Fruit fly (Drosophila melanogaster) whole organism, embryonic: ENCODE results near the gene CG7878.
A peak's percentile ranks its signal among the peaks of the same experiment; 100 is the strongest.

Source experiments
- Bgb ChIP-seq: fragments of 200-800 bp; sonication (Bioruptor generic); IDR thresholded peaks from 2 replicates; pipeline ENCODE4 v1.3.6; 2022; ENCODE audit warnings: missing biosample characterization, missing genetic modification characterization; ENCODE audit not compliant: partially characterized antibody
- CG10654 ChIP-seq: fragments of 200-800 bp; sonication (Bioruptor generic); optimal IDR thresholded peaks from 2 replicates; lab custom pipeline; 2016; ENCODE audit warnings: missing biosample characterization, missing genetic modification characterization
- CG11723 ChIP-seq: fragments of 200-800 bp; sonication (Bioruptor generic); optimal IDR thresholded peaks from 2 replicates; lab custom pipeline; 2017; ENCODE audit warnings: missing biosample characterization, mild to moderate bottlenecking, missing genetic modification characterization
- CG12071 ChIP-seq: fragments of 200-800 bp; sonication (Bioruptor generic); optimal IDR thresholded peaks from 3 replicates; lab custom pipeline; 2018; ENCODE audit warnings: missing biosample characterization, mild to moderate bottlenecking, missing genetic modification characterization
- CG12299 ChIP-seq: fragments of 200-800 bp; sonication (Bioruptor generic); optimal IDR thresholded peaks from 2 replicates; lab custom pipeline; 2018; ENCODE audit warnings: missing biosample characterization, mild to moderate bottlenecking, missing genetic modification characterization
- CG13123 ChIP-seq: fragments of 200-800 bp; sonication (Bioruptor generic); optimal IDR thresholded peaks from 2 replicates; lab custom pipeline; 2016; ENCODE audit warnings: missing biosample characterization, missing genetic modification characterization
- CG18011 ChIP-seq: fragments of 200-800 bp; sonication (Bioruptor generic); optimal IDR thresholded peaks from 2 replicates; lab custom pipeline; 2017; ENCODE audit warnings: missing biosample characterization, missing genetic modification characterization, mild to moderate bottlenecking, moderate library complexity, missing genotype
- CG2678 ChIP-seq: fragments of 200-800 bp; sonication (Bioruptor generic); optimal IDR thresholded peaks from 3 replicates; lab custom pipeline; 2019; ENCODE audit warnings: missing biosample characterization, mild to moderate bottlenecking, missing genetic modification characterization, moderate library complexity
- CG3065 ChIP-seq: fragments of 200-800 bp; sonication (Bioruptor generic); optimal IDR thresholded peaks from 2 replicates; lab custom pipeline; 2016; ENCODE audit warnings: missing biosample characterization, missing genetic modification characterization
- CG31388 ChIP-seq: fragments of 200-800 bp; sonication (Bioruptor generic); optimal IDR thresholded peaks from 2 replicates; lab custom pipeline; 2016; ENCODE audit warnings: missing biosample characterization, missing genetic modification characterization
- CG32772 ChIP-seq: fragments of 200-800 bp; sonication (Bioruptor generic); IDR thresholded peaks from 2 replicates; pipeline ENCODE4 v1.3.6; 2022; ENCODE audit warnings: missing biosample characterization, missing genetic modification characterization
- CG33213 ChIP-seq: fragments of 200-800 bp; sonication (Bioruptor generic); optimal IDR thresholded peaks from 3 replicates; lab custom pipeline; 2016; ENCODE audit warnings: missing biosample characterization, missing genetic modification characterization
- CG34224 ChIP-seq: fragments of 200-800 bp; sonication (Bioruptor generic); IDR thresholded peaks from 3 replicates; pipeline ENCODE4 v1.3.6; 2022; ENCODE audit warnings: missing biosample characterization, missing genetic modification characterization; ENCODE audit not compliant: partially characterized antibody
- CG34422 ChIP-seq: fragments of 200-800 bp; sonication (Bioruptor generic); IDR thresholded peaks from 3 replicates; pipeline ENCODE4 v1.3.6; 2022; ENCODE audit warnings: missing biosample characterization, missing genetic modification characterization
- CG9215 ChIP-seq: fragments of 200-800 bp; sonication (Bioruptor generic); IDR thresholded peaks from 2 replicates; pipeline ENCODE4 v1.3.6; 2022; ENCODE audit warnings: missing biosample characterization, missing genetic modification characterization
- CkIIα-i1 ChIP-seq: fragments of 200-800 bp; sonication (Bioruptor generic); IDR thresholded peaks from 2 replicates; pipeline ENCODE4 v1.3.6; 2022; ENCODE audit warnings: missing biosample characterization, missing genetic modification characterization
- Drgx ChIP-seq: fragments of 200-800 bp; sonication (Bioruptor generic); IDR thresholded peaks from 2 replicates; pipeline ENCODE4 v1.3.6; 2022; ENCODE audit warnings: missing biosample characterization, missing genetic modification characterization
- GATAe ChIP-seq: fragments of 200-800 bp; sonication (Bioruptor generic); conservative IDR thresholded peaks from 2 replicates; pipeline ENCODE4 v1.3.6; 2022; ENCODE audit warnings: missing biosample characterization, missing genetic modification characterization
- Gsc ChIP-seq: fragments of 200-800 bp; sonication (Bioruptor generic); IDR thresholded peaks from 2 replicates; pipeline ENCODE4 v1.3.6; 2022; ENCODE audit warnings: missing biosample characterization, missing genetic modification characterization
- Kr ChIP-seq: fragments of 200-800 bp; sonication (Bioruptor generic); optimal IDR thresholded peaks from 2 replicates; lab custom pipeline; 2017; ENCODE audit warnings: missing biosample characterization, mild to moderate bottlenecking, missing genetic modification characterization
- Lim3 ChIP-seq: fragments of 200-800 bp; sonication (Bioruptor generic); IDR thresholded peaks from 2 replicates; pipeline ENCODE4 v1.3.6; 2022; ENCODE audit warnings: missing biosample characterization, missing genetic modification characterization
- MBD-R2 ChIP-seq: fragments of 200-800 bp; sonication (Bioruptor generic); IDR thresholded peaks from 2 replicates; pipeline ENCODE4 v1.3.6; 2022; ENCODE audit warnings: missing biosample characterization, missing genetic modification characterization
- Meics ChIP-seq: fragments of 200-800 bp; sonication (Bioruptor generic); optimal IDR thresholded peaks from 2 replicates; lab custom pipeline; 2017; ENCODE audit warnings: missing biosample characterization, mild to moderate bottlenecking, missing genetic modification characterization
- Oaz ChIP-seq: fragments of 200-800 bp; sonication (Bioruptor generic); IDR thresholded peaks from 2 replicates; pipeline ENCODE4 v1.3.6; 2022; ENCODE audit warnings: missing biosample characterization, missing genetic modification characterization
- Sox102F ChIP-seq: fragments of 200-800 bp; sonication (Bioruptor generic); optimal IDR thresholded peaks from 2 replicates; lab custom pipeline; 2018; ENCODE audit warnings: missing biosample characterization, mild to moderate bottlenecking, missing genetic modification characterization, moderate library complexity
- TFAM ChIP-seq: fragments of 200-800 bp; sonication (Bioruptor generic); optimal IDR thresholded peaks from 2 replicates; lab custom pipeline; 2017; ENCODE audit warnings: missing biosample characterization, missing genetic modification characterization, inconsistent platforms
- YL-1 ChIP-seq: fragments of 200-800 bp; sonication (Bioruptor generic); optimal IDR thresholded peaks from 3 replicates; lab custom pipeline; 2017; ENCODE audit warnings: missing biosample characterization, mild to moderate bottlenecking, missing genetic modification characterization
- ab ChIP-seq: fragments of 200-800 bp; sonication (Bioruptor generic); optimal IDR thresholded peaks from 2 replicates; lab custom pipeline; 2016; ENCODE audit warnings: missing biosample characterization, missing genetic modification characterization
- al ChIP-seq: fragments of 200-800 bp; sonication (Bioruptor generic); IDR thresholded peaks from 2 replicates; pipeline ENCODE4 v1.3.6; 2022; ENCODE audit warnings: missing biosample characterization, missing genetic modification characterization
- amos ChIP-seq: fragments of 200-800 bp; sonication (Bioruptor generic); IDR thresholded peaks from 2 replicates; pipeline ENCODE4 v1.3.6; 2022; ENCODE audit warnings: missing biosample characterization, missing genetic modification characterization; ENCODE audit not compliant: partially characterized antibody
- ara ChIP-seq: fragments of 200-800 bp; sonication (Bioruptor generic); IDR thresholded peaks from 2 replicates; pipeline ENCODE4 v1.3.6; 2022; ENCODE audit warnings: missing biosample characterization, missing genetic modification characterization
- ato ChIP-seq: fragments of 200-800 bp; sonication (Bioruptor generic); IDR thresholded peaks from 2 replicates; pipeline ENCODE4 v1.3.6; 2022; ENCODE audit warnings: missing biosample characterization, missing genetic modification characterization; ENCODE audit not compliant: partially characterized antibody
- bowl ChIP-seq: fragments of 200-800 bp; sonication (Bioruptor generic); IDR thresholded peaks from 2 replicates; pipeline ENCODE4 v1.3.6; 2022; ENCODE audit warnings: missing biosample characterization, missing genetic modification characterization
- chn ChIP-seq: fragments of 200-800 bp; sonication (Bioruptor generic); optimal IDR thresholded peaks from 2 replicates; lab custom pipeline; 2016; ENCODE audit warnings: missing biosample characterization, missing genetic modification characterization
- dati ChIP-seq: fragments of 200-800 bp; sonication (Bioruptor generic); IDR thresholded peaks from 2 replicates; pipeline ENCODE4 v1.3.6; 2022; ENCODE audit warnings: missing biosample characterization, missing genetic modification characterization
- disco-r ChIP-seq: fragments of 200-800 bp; sonication (Bioruptor generic); optimal IDR thresholded peaks from 2 replicates; lab custom pipeline; 2016; ENCODE audit warnings: missing biosample characterization, missing genetic modification characterization
- grn ChIP-seq: fragments of 200-800 bp; sonication (Bioruptor generic); optimal IDR thresholded peaks from 3 replicates; lab custom pipeline; 2017; ENCODE audit warnings: missing biosample characterization, missing genetic modification characterization
- ind ChIP-seq: fragments of 200-800 bp; sonication (Bioruptor generic); optimal IDR thresholded peaks from 3 replicates; lab custom pipeline; 2016; ENCODE audit warnings: missing biosample characterization, missing genetic modification characterization
- nau ChIP-seq: fragments of 200-800 bp; sonication (Bioruptor generic); optimal IDR thresholded peaks from 3 replicates; lab custom pipeline; 2017; ENCODE audit warnings: missing biosample characterization, mild to moderate bottlenecking, missing genetic modification characterization, missing genetic modification reagents
- pan ChIP-seq, 4 experiments: fragments of >200 bp in 3 of 4; fragments of 200-800 bp in 1 of 4; sonication (Bioruptor generic) in 1 of 4; optimal IDR thresholded peaks in 3 of 4; IDR thresholded peaks in 1 of 4; 2 replicates each; pipeline versions ENCODE4 v1.3.6 to Lab custom; 2017 to 2022; ENCODE audit warnings: missing biosample characterization in 2 of 4, missing genetic modification characterization in 2 of 4, mixed read lengths in 1 of 4
- prd ChIP-seq, 3 experiments: fragments of >200 bp in 2 of 3; fragments of 200-800 bp in 1 of 3; sonication (Bioruptor generic) in 1 of 3; optimal IDR thresholded peaks in 2 of 3; IDR thresholded peaks in 1 of 3; 2 replicates in 2 of 3; 3 replicates in 1 of 3; pipeline versions ENCODE4 v1.3.6 to Lab custom; 2017 to 2022; ENCODE audit warnings: missing biosample characterization in 1 of 3, missing genetic modification characterization in 1 of 3
- pros ChIP-seq: fragments of 200-800 bp; sonication (Bioruptor generic); optimal IDR thresholded peaks from 3 replicates; lab custom pipeline; 2019; ENCODE audit warnings: missing biosample characterization, mild to moderate bottlenecking, missing genetic modification characterization, moderate library complexity
- row ChIP-seq: fragments of 200-800 bp; sonication (Bioruptor generic); IDR thresholded peaks from 3 replicates; pipeline ENCODE4 v1.3.6; 2022; ENCODE audit warnings: missing biosample characterization, missing genetic modification characterization
- run ChIP-seq: fragments of 200-800 bp; sonication (Bioruptor generic); optimal IDR thresholded peaks from 3 replicates; lab custom pipeline; 2018; ENCODE audit warnings: missing biosample characterization, mild to moderate bottlenecking, missing genetic modification characterization
- salm ChIP-seq: fragments of 200-800 bp; sonication (Bioruptor generic); optimal IDR thresholded peaks from 2 replicates; lab custom pipeline; 2018; ENCODE audit warnings: missing biosample characterization, mild to moderate bottlenecking, missing genetic modification characterization
- sisA ChIP-seq: fragments of 200-800 bp; sonication (Bioruptor generic); IDR thresholded peaks from 2 replicates; pipeline ENCODE4 v1.3.6; 2022; ENCODE audit warnings: missing biosample characterization, missing genetic modification characterization
- slbo ChIP-seq: fragments of 200-800 bp; sonication (Bioruptor generic); IDR thresholded peaks from 2 replicates; pipeline ENCODE4 v1.3.6; 2022; ENCODE audit warnings: missing biosample characterization, missing genetic modification characterization
- sug ChIP-seq: fragments of 200-800 bp; optimal IDR thresholded peaks from 2 replicates; lab custom pipeline; 2019; ENCODE audit warnings: missing biosample characterization, mild to moderate bottlenecking, missing genetic modification characterization, moderate library complexity

CG7878 gene

dm6 chr3R:8126316-8127150 is 4.0 kb downstream of the CG7878 start, which contains the start of the genes CG9667 and Arl8 (continued):
- TF ChIP-seq CG12071 (GFP tag; lab: Kevin White, UChicago) = no peak
- TF ChIP-seq CG31388 (GFP tag; lab: Kevin White, UChicago) = peak; percentile 26
- TF ChIP-seq ara (GFP tag; lab: Robert Waterston, UW) = no peak
- TF ChIP-seq slbo = peak; percentile 88
- peak; percentile 49 for TF ChIP-seq CG13123 (GFP tag; lab: Kevin White, UChicago)
- TF ChIP-seq Gsc (GFP tag; lab: Robert Waterston, UW) = no peak
- peak; percentile 72 for TF ChIP-seq CG2678 (tag; lab: Kevin White, UChicago)
- TF ChIP-seq Oaz (GFP tag; lab: Robert Waterston, UW) = no peak; the same call in 1 of the 2 replicates
- no peak for TF ChIP-seq pros (GFP tag; lab: Kevin White, UChicago)
- TF ChIP-seq CG10654 (GFP tag; lab: Kevin White, UChicago) = peak; percentile 66
- TF ChIP-seq Meics (GFP tag; lab: Kevin White, UChicago) = peak; percentile 67
- peak; percentile 77 for TF ChIP-seq ind (GFP tag; lab: Kevin White, UChicago)
- no peak for TF ChIP-seq salm (tag; lab: Kevin White, UChicago)
- no peak; the same call in 1 of the 2 replicates for TF ChIP-seq Bgb (GFP tag; lab: Robert Waterston, UW)
- TF ChIP-seq al (GFP tag; lab: Robert Waterston, UW) = peak; percentile 68
- no peak for TF ChIP-seq GATAe (GFP tag; lab: Robert Waterston, UW)
- no peak for TF ChIP-seq CkIIα-i1 (GFP tag; lab: Robert Waterston, UW)
- TF ChIP-seq CG34224 = no peak
- no peak for TF ChIP-seq dati
- TF ChIP-seq CG33213 = no peak
- no peak for TF ChIP-seq grn (GFP tag; lab: Kevin White, UChicago)
- TF ChIP-seq sisA = peak; percentile 70
- peak; percentile 83; the same call in 1 of the 2 replicates for TF ChIP-seq MBD-R2
- no peak for TF ChIP-seq ab
- TF ChIP-seq CG9215 (GFP tag; lab: Robert Waterston, UW) = peak; percentile 68
- TF ChIP-seq Drgx = 0 out of 2 replicates have a peak, but pooled peaks have one; percentile 26
- peak; percentile 74 for TF ChIP-seq YL-1 (GFP tag; lab: Kevin White, UChicago)
- no peak for TF ChIP-seq bowl (GFP tag; lab: Robert Waterston, UW)
- TF ChIP-seq TFAM (GFP tag; lab: Kevin White, UChicago) = no peak
- no peak for TF ChIP-seq prd (optimal IDR thresholded peaks at IDR 0.05; lab: Kevin White, UChicago)
- TF ChIP-seq prd (GFP tag; IDR thresholded peaks at IDR 0.05; lab: Robert Waterston, UW) = peak; percentile 80
- TF ChIP-seq CG11723 (GFP tag; lab: Kevin White, UChicago) = no peak
- TF ChIP-seq run (tag; lab: Kevin White, UChicago) = no peak
- peak; percentile 12 for TF ChIP-seq chn (GFP tag; lab: Kevin White, UChicago)
- peak; percentile 78 for TF ChIP-seq CG34422
- TF ChIP-seq CG18011 (GFP tag; lab: Kevin White, UChicago) = peak; percentile 24
- peak; percentile 92 for TF ChIP-seq row (GFP tag; lab: Robert Waterston, UW)
- no peak for TF ChIP-seq Kr (GFP tag; lab: Kevin White, UChicago)
- peak; percentile 65 for TF ChIP-seq CG12299
- no peak for TF ChIP-seq ato (GFP tag; lab: Robert Waterston, UW)
- TF ChIP-seq CG3065 (GFP tag; lab: Kevin White, UChicago) = peak; percentile 28
- TF ChIP-seq Lim3 (GFP tag; lab: Robert Waterston, UW) = no peak
- TF ChIP-seq pan (optimal IDR thresholded peaks at IDR 0.05; lab: Kevin White, UChicago) = no peak
- TF ChIP-seq pan (GFP tag; optimal IDR thresholded peaks at IDR 0.05 in 1 of 2, IDR thresholded peaks at IDR 0.05 in 1 of 2) = peak in 1 of 2 experiments; percentile 54
- peak; percentile 76 for TF ChIP-seq CG32772 (GFP tag; lab: Robert Waterston, UW)
- 0 out of 2 replicates have a peak, but pooled peaks have one; percentile 35 for TF ChIP-seq amos (GFP tag; lab: Robert Waterston, UW)
- TF ChIP-seq Sox102F (GFP tag; lab: Kevin White, UChicago) = peak; percentile 64
- TF ChIP-seq nau = no peak
- TF ChIP-seq sug = peak; percentile 78
- no peak for TF ChIP-seq disco-r (GFP tag; lab: Kevin White, UChicago)
